Worm (Caenorhabditis elegans) whole organism, L3 larva: ENCODE data around the gene Y116A8C.33.

Experiments
- aly-2 ChIP-seq: fragments of 150-350 bp; optimal IDR thresholded peaks from 2 replicates; lab custom pipeline; 2014; ENCODE audit warnings: missing biosample characterization, missing genetic modification characterization
- ceh-16 ChIP-seq: sonication (generic microtip); optimal IDR thresholded peaks from 2 replicates; lab custom pipeline; 2017; ENCODE audit warnings: missing biosample characterization, missing genetic modification characterization
- elt-1 ChIP-seq: fragments of 150-350 bp; optimal IDR thresholded peaks from 2 replicates; lab custom pipeline; 2014; ENCODE audit warnings: missing biosample characterization, missing genetic modification characterization
- elt-3 ChIP-seq, 3 experiments: fragments of 150-350 bp in 1 of 3; sonication (generic microtip) in 2 of 3; optimal IDR thresholded peaks; 2 replicates in 2 of 3; 4 replicates in 1 of 3; lab custom pipeline; 2014 to 2017; ENCODE audit warnings: missing biosample characterization in 3 of 3, missing genetic modification characterization in 3 of 3
- fos-1 ChIP-seq: fragments of 150-350 bp; optimal IDR thresholded peaks from 2 replicates; lab custom pipeline; 2014; ENCODE audit warnings: missing biosample characterization, missing genetic modification characterization
- lin-15B ChIP-seq: fragments of 150-350 bp; optimal IDR thresholded peaks from 2 replicates; lab custom pipeline; 2014; ENCODE audit warnings: missing biosample characterization, missing genetic modification characterization
- nhr-23 ChIP-seq: fragments of 150-350 bp; optimal IDR thresholded peaks from 2 replicates; lab custom pipeline; 2014; ENCODE audit warnings: missing biosample characterization, missing genetic modification reagents, missing genetic modification characterization
- nhr-237 ChIP-seq: fragments of 150-350 bp; optimal IDR thresholded peaks from 2 replicates; lab custom pipeline; 2014; ENCODE audit warnings: missing biosample characterization, missing genetic modification characterization
- nhr-25 ChIP-seq: sonication (generic microtip); optimal IDR thresholded peaks from 2 replicates; lab custom pipeline; 2017; ENCODE audit warnings: missing biosample characterization, missing genetic modification characterization
- nhr-76 ChIP-seq: fragments of 150-350 bp; sonication (generic microtip); optimal IDR thresholded peaks from 5 replicates; lab custom pipeline; 2014; ENCODE audit warnings: missing biosample characterization, missing genetic modification characterization
- tbx-2 ChIP-seq: sonication (generic microtip); optimal IDR thresholded peaks from 2 replicates; lab custom pipeline; 2016; ENCODE audit warnings: mild to moderate bottlenecking, missing genetic modification characterization, missing compliant biosample characterization

DNA sequence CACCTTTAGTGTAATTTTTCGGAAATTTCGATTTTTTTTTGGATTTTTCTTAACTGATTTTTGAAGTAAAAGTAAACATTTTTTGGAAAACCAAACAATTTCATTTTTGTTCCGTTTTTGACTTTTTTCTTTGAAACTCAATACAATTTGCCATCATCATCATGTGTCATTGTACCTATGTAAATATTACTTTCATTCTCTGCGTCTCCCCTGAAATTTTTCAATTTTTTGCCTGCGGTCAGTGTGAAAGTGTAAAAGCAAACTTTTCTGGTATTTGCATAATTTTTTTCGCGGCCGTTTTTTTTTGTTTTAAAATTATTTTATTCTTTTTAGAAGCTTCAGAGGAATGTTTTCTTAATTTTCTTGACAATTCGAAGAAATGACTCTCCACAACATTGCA is 18.2 kb upstream of the Y116A8C.33 start, which contains the start of gene Y116A8C.29:
- TF ChIP-seq nhr-23 (tag; lab: Kevin White, UChicago) (no peak), elt-3 (tag; optimal IDR thresholded peaks at IDR 0.05; lab: Kevin White, UChicago) (no peak), nhr-25 (tag; lab: Kevin White, UChicago) (no peak), nhr-76 (no peak), elt-1 (no peak), fos-1 (tag; lab: Kevin White, UChicago) (no peak), nhr-237 (no peak), ceh-16 (no peak), lin-15B (tag; lab: Kevin White, UChicago) (no peak), tbx-2 (tag; lab: Kevin White, UChicago) (no peak), aly-2 (no peak)
